Worm (Caenorhabditis elegans) whole organism, L4/young adult: ENCODE measurements around the gene F36A4.5.

ENCODE experiments used
- W03F9.2 ChIP-seq: fragments of 150-350 bp; optimal IDR thresholded peaks from 2 replicates; lab custom pipeline; 2014; ENCODE audit warnings: missing biosample characterization, missing genetic modification characterization
- dao-5 ChIP-seq: sonication (generic microtip); optimal IDR thresholded peaks from 2 replicates; lab custom pipeline; 2016; ENCODE audit warnings: missing genotype, missing genetic modification characterization, moderate library complexity, missing compliant biosample characterization
- him-1 ChIP-seq: sonication (generic microtip); optimal IDR thresholded peaks from 2 replicates; lab custom pipeline; 2016; ENCODE audit warnings: missing genotype, missing genetic modification reagents, missing genetic modification characterization, missing compliant biosample characterization

F36A4.5 gene

ce11 chrIV:4290472-4290871 is 25.1 kb downstream of the F36A4.5 start, which contains the start of gene dct-7:
TSS of gene dct-7 (minus strand) at chrIV:4290572.
- TF ChIP-seq dao-5 (tag; lab: Kevin White, UChicago): no peak
- no peak for TF ChIP-seq him-1 (tag; lab: Kevin White, UChicago)
- no peak for TF ChIP-seq W03F9.2 (tag; lab: Kevin White, UChicago)

- TF ChIP-seq him-1 (tag; lab: Kevin White, UChicago) (no peak), dao-5 (tag; lab: Kevin White, UChicago) (no peak), W03F9.2 (tag; lab: Kevin White, UChicago) (no peak)
Measured at ce11 chrIV:4291174-4291573, 25.9 kb downstream of the F36A4.5 start, which contains the start of gene F15E6.4. TSS of gene F15E6.4 (plus strand) at chrIV:4291474.

ce11 chrIV:4292569-4292968 is 27.2 kb downstream of the F36A4.5 start, which contains the start of gene F15E6.10:
TSS of gene F15E6.10 (plus strand) at chrIV:4292869.
- no peak for TF ChIP-seq W03F9.2 (tag; lab: Kevin White, UChicago)
- no peak for TF ChIP-seq dao-5 (tag; lab: Kevin White, UChicago)
- TF ChIP-seq him-1 (tag; lab: Kevin White, UChicago): no peak

- TF ChIP-seq W03F9.2 (tag; lab: Kevin White, UChicago) (no peak), him-1 (tag; lab: Kevin White, UChicago) (no peak), dao-5 (tag; lab: Kevin White, UChicago) (no peak)
Measured at ce11 chrIV:4294552-4294951, 29.2 kb downstream of the F36A4.5 start, which contains the start of gene F15E6.3. TSS of gene F15E6.3 (plus strand) at chrIV:4294895.

- TF ChIP-seq W03F9.2 (tag; lab: Kevin White, UChicago) (no peak), dao-5 (tag; lab: Kevin White, UChicago) (no peak), him-1 (tag; lab: Kevin White, UChicago) (no peak)
Measured at ce11 chrIV:4298983-4299382, 33.7 kb downstream of the F36A4.5 start, which contains the start of gene F15E6.9. TSS of gene F15E6.9 (minus strand) at chrIV:4299083.

- no peak for TF ChIP-seq him-1 (tag; lab: Kevin White, UChicago)
- no peak for TF ChIP-seq dao-5 (tag; lab: Kevin White, UChicago)
Measured at ce11 chrIV:4299994-4300393, 34.7 kb downstream of the F36A4.5 start.

ce11 chrIV:4301202-4301601 is 35.9 kb downstream of the F36A4.5 start, which contains the start of gene lgc-22:
TSS of gene lgc-22 (plus strand) at chrIV:4301306.
- TF ChIP-seq him-1 (tag; lab: Kevin White, UChicago) (no peak), dao-5 (tag; lab: Kevin White, UChicago) (no peak), W03F9.2 (tag; lab: Kevin White, UChicago) (no peak)

- TF ChIP-seq dao-5 (tag; lab: Kevin White, UChicago) (no peak), him-1 (tag; lab: Kevin White, UChicago) (no peak), W03F9.2 (tag; lab: Kevin White, UChicago) (no peak)
Measured at ce11 chrIV:4306317-4306716, 41.0 kb downstream of the F36A4.5 start.

- no peak for TF ChIP-seq W03F9.2 (tag; lab: Kevin White, UChicago)
- no peak for TF ChIP-seq dao-5 (tag; lab: Kevin White, UChicago)
- TF ChIP-seq him-1 (tag; lab: Kevin White, UChicago): no peak
Measured at ce11 chrIV:4307227-4307946, 42.1 kb downstream of the F36A4.5 start, which contains the start of gene set-9. TSS of gene set-9 (plus strand) at chrIV:4307896.
